Worm (Caenorhabditis elegans): Measurements from ENCODE around the gene lipl-2.

Gene lipl-2

ce11 chrV:9824149-9824548 lies 32.8 kb downstream of the lipl-2 start, which contains the start of gene str-2:
TSS of gene str-2 (minus strand) at chrV:9824249.
- TF ChIP-seq mab-5 (tag; optimal IDR thresholded peaks at IDR 0.05) (no peak), mep-1 (tag; optimal IDR thresholded peaks at IDR 0.05) (no peak), elt-3 (tag; optimal IDR thresholded peaks at IDR 0.05) (no peak), lin-32 (GFP tag; optimal IDR thresholded peaks at IDR 0.05) (no peak), hlh-1 (tag; optimal IDR thresholded peaks at IDR 0.05) (no peak), unc-120 (tag; optimal IDR thresholded peaks at IDR 0.05; ENCODE audit: poor library complexity, severe bottlenecking) (no peak), tbx-8 (GFP tag; optimal IDR thresholded peaks at IDR 0.05) (no peak), sptf-1 (tag; optimal IDR thresholded peaks at IDR 0.05) (no peak), unc-39 (tag; optimal IDR thresholded peaks at IDR 0.05) (no peak), ceh-39 (tag; optimal IDR thresholded peaks at IDR 0.05) (no peak), M03D4.4 (tag; optimal IDR thresholded peaks at IDR 0.05) (no peak), blmp-1 (tag; optimal IDR thresholded peaks at IDR 0.05) (no peak), ham-2 (GFP tag; optimal IDR thresholded peaks at IDR 0.05) (no peak), nhr-2 (tag; optimal IDR thresholded peaks at IDR 0.05) (no peak), lin-13 (tag; optimal IDR thresholded peaks at IDR 0.05) (no peak), snpc-4 (tag; optimal IDR thresholded peaks at IDR 0.05) (no peak)

- TF ChIP-seq unc-62 (GFP tag; optimal IDR thresholded peaks at IDR 0.05) (no peak), zip-8 (tag; optimal IDR thresholded peaks at IDR 0.05) (peak; percentile 46)
Measured at ce11 chrV:9833900-9834299, 42.5 kb downstream of the lipl-2 start, which contains the start of gene sru-40. TSS of gene sru-40 (minus strand) at chrV:9834000.

ce11 chrV:9835945-9836344 lies 44.6 kb downstream of the lipl-2 start, which contains the start of gene sru-38:
TSS of gene sru-38 (minus strand) at chrV:9836045.
- TF ChIP-seq lin-13 (tag; optimal IDR thresholded peaks at IDR 0.05) (no peak), unc-39 (tag; optimal IDR thresholded peaks at IDR 0.05) (no peak), nhr-28 (tag; optimal IDR thresholded peaks at IDR 0.05) (no peak), nhr-237 (tag; optimal IDR thresholded peaks at IDR 0.05) (no peak), pha-4 (tag; optimal IDR thresholded peaks at IDR 0.05) (no peak), ztf-11 (tag; optimal IDR thresholded peaks at IDR 0.05) (no peak), mab-5 (tag; optimal IDR thresholded peaks at IDR 0.05) (no peak), sptf-1 (tag; optimal IDR thresholded peaks at IDR 0.05) (no peak), ces-1 (GFP tag; optimal IDR thresholded peaks at IDR 0.05) (no peak), ceh-39 (tag; optimal IDR thresholded peaks at IDR 0.05) (no peak), M03D4.4 (tag; optimal IDR thresholded peaks at IDR 0.05) (no peak), snpc-4 (tag; optimal IDR thresholded peaks at IDR 0.05) (no peak), sem-2 (GFP tag; optimal IDR thresholded peaks at IDR 0.05) (no peak), mls-2 (tag; optimal IDR thresholded peaks at IDR 0.05) (no peak), ceh-83 (GFP tag; optimal IDR thresholded peaks at IDR 0.05) (no peak), lin-32 (GFP tag; optimal IDR thresholded peaks at IDR 0.05) (no peak), bed-3 (GFP tag; optimal IDR thresholded peaks at IDR 0.05) (no peak), tbx-8 (GFP tag; optimal IDR thresholded peaks at IDR 0.05) (no peak), cnd-1 (tag; optimal IDR thresholded peaks at IDR 0.05) (no peak)

ce11 chrV:9837679-9838078 lies 46.3 kb downstream of the lipl-2 start, which contains the start of gene srsx-21:
TSS of gene srsx-21 (plus strand) at chrV:9837979.
- TF ChIP-seq mep-1 (tag; optimal IDR thresholded peaks at IDR 0.05) (no peak), drap-1 (GFP tag; optimal IDR thresholded peaks at IDR 0.05) (no peak)

- TF ChIP-seq zip-8 (tag; optimal IDR thresholded peaks at IDR 0.05) (no peak), cnd-1 (tag; optimal IDR thresholded peaks at IDR 0.05) (no peak), pha-4 (tag; optimal IDR thresholded peaks at IDR 0.05) (no peak), mep-1 (tag; optimal IDR thresholded peaks at IDR 0.05) (no peak), nhr-12 (tag; optimal IDR thresholded peaks at IDR 0.05) (no peak), sem-2 (GFP tag; optimal IDR thresholded peaks at IDR 0.05) (no peak), ceh-43 (GFP tag; optimal IDR thresholded peaks at IDR 0.05) (no peak), sptf-1 (tag; optimal IDR thresholded peaks at IDR 0.05) (no peak), unc-120 (tag; optimal IDR thresholded peaks at IDR 0.05; ENCODE audit: poor library complexity, severe bottlenecking) (no peak), ztf-11 (tag; optimal IDR thresholded peaks at IDR 0.05) (no peak), ceh-83 (GFP tag; optimal IDR thresholded peaks at IDR 0.05) (no peak)
Measured at ce11 chrV:9841376-9841775, 50.0 kb downstream of the lipl-2 start, which contains the start of gene sru-36. TSS of gene sru-36 (plus strand) at chrV:9841676.

All from whole organism, mixed stage, embryonic.